Fruit fly (Drosophila melanogaster) whole organism, embryonic: ENCODE results near the gene CG5435.

ENCODE experiments used
- ATbp ChIP-seq: fragments of 200-800 bp; sonication (Bioruptor generic); optimal IDR thresholded peaks from 2 replicates; lab custom pipeline; 2017; ENCODE audit warnings: missing biosample characterization, mild to moderate bottlenecking, missing genetic modification characterization, missing genetic modification reagents
- B-H1 ChIP-seq: fragments of 200-800 bp; sonication (Bioruptor generic); IDR thresholded peaks from 3 replicates; pipeline ENCODE4 v1.3.6; 2022; ENCODE audit warnings: missing biosample characterization, missing genetic modification characterization
- BtbVII ChIP-seq: fragments of 200-800 bp; sonication (Bioruptor generic); optimal IDR thresholded peaks from 3 replicates; lab custom pipeline; 2017; ENCODE audit warnings: missing biosample characterization, mild to moderate bottlenecking, missing genetic modification characterization
- CG1024 ChIP-seq: fragments of 200-800 bp; sonication (Bioruptor generic); IDR thresholded peaks from 2 replicates; pipeline ENCODE4 v1.3.6; 2022; ENCODE audit warnings: missing biosample characterization, missing genetic modification characterization
- CG11398 ChIP-seq: fragments of 200-800 bp; sonication (Bioruptor generic); optimal IDR thresholded peaks from 2 replicates; lab custom pipeline; 2016; ENCODE audit warnings: missing biosample characterization, missing genetic modification characterization
- CG11504 ChIP-seq: fragments of 200-800 bp; sonication (Bioruptor generic); optimal IDR thresholded peaks from 3 replicates; lab custom pipeline; 2019; ENCODE audit warnings: missing biosample characterization, mild to moderate bottlenecking, missing genetic modification characterization, moderate library complexity
- CG12071 ChIP-seq: fragments of 200-800 bp; sonication (Bioruptor generic); optimal IDR thresholded peaks from 3 replicates; lab custom pipeline; 2018; ENCODE audit warnings: missing biosample characterization, mild to moderate bottlenecking, missing genetic modification characterization
- CG12299 ChIP-seq: fragments of 200-800 bp; sonication (Bioruptor generic); optimal IDR thresholded peaks from 2 replicates; lab custom pipeline; 2018; ENCODE audit warnings: missing biosample characterization, mild to moderate bottlenecking, missing genetic modification characterization
- CG17359 ChIP-seq: fragments of 200-800 bp; sonication (Bioruptor generic); optimal IDR thresholded peaks from 3 replicates; lab custom pipeline; 2018; ENCODE audit warnings: missing biosample characterization, mild to moderate bottlenecking, missing genetic modification characterization, moderate library complexity
- CG17385 ChIP-seq: fragments of 200-800 bp; sonication (Bioruptor generic); optimal IDR thresholded peaks from 3 replicates; lab custom pipeline; 2018; ENCODE audit warnings: missing biosample characterization, mild to moderate bottlenecking, missing genetic modification characterization
- CG17568 ChIP-seq: fragments of 200-800 bp; sonication (Bioruptor generic); optimal IDR thresholded peaks from 2 replicates; lab custom pipeline; 2018; ENCODE audit warnings: missing biosample characterization, mild to moderate bottlenecking, missing genetic modification characterization, moderate library complexity
- CG1792 ChIP-seq: fragments of 200-800 bp; sonication (Bioruptor generic); optimal IDR thresholded peaks from 2 replicates; lab custom pipeline; 2016; ENCODE audit warnings: missing biosample characterization, missing genetic modification characterization
- CG2712 ChIP-seq: fragments of 200-800 bp; optimal IDR thresholded peaks from 3 replicates; lab custom pipeline; 2019; ENCODE audit warnings: missing biosample characterization, mild to moderate bottlenecking, missing genetic modification characterization, moderate library complexity
- CG30403 ChIP-seq: fragments of 200-800 bp; sonication (Bioruptor generic); optimal IDR thresholded peaks from 3 replicates; lab custom pipeline; 2016; ENCODE audit warnings: missing biosample characterization, missing genetic modification characterization
- CG31224 ChIP-seq: fragments of 200-800 bp; sonication (Bioruptor generic); IDR thresholded peaks from 2 replicates; pipeline ENCODE4 v1.3.6; 2022; ENCODE audit warnings: missing biosample characterization, missing genetic modification characterization
- CG5180 ChIP-seq: fragments of 200-800 bp; sonication (Bioruptor generic); optimal IDR thresholded peaks from 3 replicates; lab custom pipeline; 2017; ENCODE audit warnings: missing biosample characterization, missing genetic modification characterization, mild to moderate bottlenecking, moderate library complexity, missing genetic modification reagents
- CG6683 ChIP-seq: fragments of 200-800 bp; sonication (Bioruptor generic); optimal IDR thresholded peaks from 2 replicates; lab custom pipeline; 2017; ENCODE audit warnings: missing biosample characterization, mild to moderate bottlenecking, missing genetic modification characterization, missing genetic modification reagents
- CG6854 ChIP-seq: fragments of 200-800 bp; sonication (Bioruptor generic); optimal IDR thresholded peaks from 3 replicates; lab custom pipeline; 2017; ENCODE audit warnings: missing biosample characterization, mild to moderate bottlenecking, missing genetic modification characterization
- CG7271 ChIP-seq: fragments of 200-800 bp; sonication (Bioruptor generic); optimal IDR thresholded peaks from 2 replicates; lab custom pipeline; 2018; ENCODE audit warnings: missing biosample characterization, mild to moderate bottlenecking, missing genetic modification characterization, moderate library complexity
- CG7786 ChIP-seq: fragments of 200-800 bp; sonication (Bioruptor generic); optimal IDR thresholded peaks from 2 replicates; lab custom pipeline; 2016; ENCODE audit warnings: missing biosample characterization, missing genetic modification characterization
- CG8944 ChIP-seq: fragments of 200-800 bp; sonication (Bioruptor generic); optimal IDR thresholded peaks from 3 replicates; lab custom pipeline; 2016; ENCODE audit warnings: missing biosample characterization, missing genetic modification characterization
- CHES-1-like ChIP-seq: fragments of 200-800 bp; sonication (Bioruptor generic); optimal IDR thresholded peaks from 2 replicates; lab custom pipeline; 2016; ENCODE audit warnings: missing biosample characterization, missing genetic modification characterization
- Fer3 ChIP-seq: fragments of 200-800 bp; sonication (Bioruptor generic); optimal IDR thresholded peaks from 2 replicates; lab custom pipeline; 2018; ENCODE audit warnings: missing biosample characterization, mild to moderate bottlenecking, missing genetic modification characterization, moderate library complexity
- Hey ChIP-seq: fragments of 200-800 bp; sonication (Bioruptor generic); optimal IDR thresholded peaks from 3 replicates; lab custom pipeline; 2018; ENCODE audit warnings: missing biosample characterization, mild to moderate bottlenecking, missing genetic modification characterization
- Hmr ChIP-seq: fragments of 200-800 bp; sonication (Bioruptor generic); optimal IDR thresholded peaks from 3 replicates; lab custom pipeline; 2017; ENCODE audit warnings: mild to moderate bottlenecking, missing biosample characterization, missing genetic modification reagents, missing genetic modification characterization
- Hr51 ChIP-seq, 2 experiments: fragments of 200-800 bp; sonication (Bioruptor generic); optimal IDR thresholded peaks; 2 replicates in 1 of 2; 3 replicates in 1 of 2; lab custom pipeline; 2016 to 2018; ENCODE audit warnings: missing biosample characterization in 2 of 2, missing genetic modification characterization in 2 of 2, mild to moderate bottlenecking in 1 of 2, moderate library complexity in 1 of 2
- Med ChIP-seq: fragments of 200-800 bp; sonication (Bioruptor generic); peaks from one replicate; lab custom pipeline; 2016; ENCODE audit warnings: missing biosample characterization, missing genetic modification characterization, mild to moderate bottlenecking, inconsistent platforms, moderate library complexity
- NC2β ChIP-seq: fragments of 200-800 bp; sonication (Bioruptor generic); optimal IDR thresholded peaks from 2 replicates; lab custom pipeline; 2016; ENCODE audit warnings: missing biosample characterization, missing genetic modification characterization
- PHDP ChIP-seq: fragments of 200-800 bp; sonication (Bioruptor generic); optimal IDR thresholded peaks from 3 replicates; lab custom pipeline; 2018; ENCODE audit warnings: missing biosample characterization, mild to moderate bottlenecking, missing genetic modification characterization, moderate library complexity
- Ptx1 ChIP-seq: fragments of 200-800 bp; sonication (Bioruptor generic); IDR thresholded peaks from 2 replicates; pipeline ENCODE4 v1.3.6; 2022; ENCODE audit warnings: missing biosample characterization, missing genetic modification characterization
- Sox100B ChIP-seq: fragments of 200-800 bp; sonication (Bioruptor generic); optimal IDR thresholded peaks from 3 replicates; lab custom pipeline; 2018; ENCODE audit warnings: missing biosample characterization, mild to moderate bottlenecking, missing genetic modification characterization
- ash1 ChIP-seq: fragments of 200-800 bp; sonication (Bioruptor generic); optimal IDR thresholded peaks from 2 replicates; lab custom pipeline; 2018; ENCODE audit warnings: missing biosample characterization, mild to moderate bottlenecking, missing genetic modification characterization
- bab2 ChIP-seq: fragments of 200-800 bp; sonication (Bioruptor generic); optimal IDR thresholded peaks from 2 replicates; lab custom pipeline; 2016; ENCODE audit warnings: missing biosample characterization, missing genetic modification characterization
- chinmo ChIP-seq: fragments of 200-800 bp; sonication (Bioruptor generic); IDR thresholded peaks from 4 replicates; pipeline ENCODE4 v1.3.6; 2022; ENCODE audit warnings: missing biosample characterization, missing genetic modification characterization; ENCODE audit not compliant: partially characterized antibody
- ci ChIP-seq: fragments of 200-800 bp; sonication (Bioruptor generic); IDR thresholded peaks from 3 replicates; pipeline ENCODE4 v1.3.6; 2022; ENCODE audit warnings: missing biosample characterization, missing genetic modification characterization
- ems ChIP-seq: fragments of 200-800 bp; sonication (Bioruptor generic); optimal IDR thresholded peaks from 3 replicates; lab custom pipeline; 2016; ENCODE audit warnings: missing biosample characterization, missing genetic modification characterization
- kay ChIP-seq: fragments of 200-800 bp; sonication (Bioruptor generic); optimal IDR thresholded peaks from 2 replicates; lab custom pipeline; 2016; ENCODE audit warnings: missing biosample characterization, missing genetic modification characterization
- kni ChIP-seq: fragments of 200-800 bp; sonication (Bioruptor generic); optimal IDR thresholded peaks from 3 replicates; lab custom pipeline; 2017; ENCODE audit warnings: mild to moderate bottlenecking, missing biosample characterization, missing genetic modification reagents, missing genetic modification characterization
- lab ChIP-seq: fragments of 200-800 bp; sonication (Bioruptor generic); optimal IDR thresholded peaks from 3 replicates; lab custom pipeline; 2017; ENCODE audit warnings: missing biosample characterization, missing genetic modification characterization, mild to moderate bottlenecking, moderate library complexity, missing genetic modification reagents
- lmd ChIP-seq: fragments of 200-800 bp; sonication (Bioruptor generic); IDR thresholded peaks from 2 replicates; pipeline ENCODE4 v1.3.6; 2022; ENCODE audit warnings: missing biosample characterization, missing genetic modification characterization
- odd ChIP-seq: fragments of 200-800 bp; sonication (Bioruptor generic); optimal IDR thresholded peaks from 2 replicates; lab custom pipeline; 2017; ENCODE audit warnings: missing biosample characterization, mild to moderate bottlenecking, missing genetic modification characterization
- pan ChIP-seq, 4 experiments: fragments of >200 bp in 3 of 4; fragments of 200-800 bp in 1 of 4; sonication (Bioruptor generic) in 1 of 4; optimal IDR thresholded peaks in 3 of 4; IDR thresholded peaks in 1 of 4; 2 replicates each; pipeline versions ENCODE4 v1.3.6 to Lab custom; 2017 to 2022; ENCODE audit warnings: missing biosample characterization in 2 of 4, missing genetic modification characterization in 2 of 4, mixed read lengths in 1 of 4
- schlank ChIP-seq: fragments of 200-800 bp; sonication (Bioruptor generic); optimal IDR thresholded peaks from 2 replicates; lab custom pipeline; 2018; ENCODE audit warnings: missing biosample characterization, mild to moderate bottlenecking, missing genetic modification characterization
- scrt ChIP-seq: fragments of 200-800 bp; sonication (Bioruptor generic); optimal IDR thresholded peaks from 2 replicates; lab custom pipeline; 2018; ENCODE audit warnings: missing biosample characterization, mild to moderate bottlenecking, missing genetic modification characterization, moderate library complexity
- sd ChIP-seq: fragments of 200-800 bp; sonication (Bioruptor generic); optimal IDR thresholded peaks from 3 replicates; lab custom pipeline; 2018; ENCODE audit warnings: missing biosample characterization, mild to moderate bottlenecking, missing genetic modification characterization, moderate library complexity
- sug ChIP-seq: fragments of 200-800 bp; optimal IDR thresholded peaks from 2 replicates; lab custom pipeline; 2019; ENCODE audit warnings: missing biosample characterization, mild to moderate bottlenecking, missing genetic modification characterization, moderate library complexity
- ttk ChIP-seq: fragments of 200-800 bp; sonication (Bioruptor generic); IDR thresholded peaks from 2 replicates; pipeline ENCODE4 v2.1.2; 2022; ENCODE audit warnings: missing biosample characterization, missing genetic modification characterization
- unpg ChIP-seq: fragments of 200-800 bp; sonication (Bioruptor generic); optimal IDR thresholded peaks from 3 replicates; lab custom pipeline; 2018; ENCODE audit warnings: missing biosample characterization, mild to moderate bottlenecking, missing genetic modification characterization, moderate library complexity
- wek ChIP-seq: fragments of 200-800 bp; sonication (Bioruptor generic); optimal IDR thresholded peaks from 3 replicates; lab custom pipeline; 2018; ENCODE audit warnings: missing biosample characterization, mild to moderate bottlenecking, missing genetic modification characterization, moderate library complexity

CG5435 gene

dm6 chr2L:12463037-12463436, 32.3 kb upstream of the CG5435 start (continued):
- TF ChIP-seq PHDP (tag; lab: Kevin White, UChicago) (peak; percentile 42), ttk (GFP tag; lab: Robert Waterston, UW) (no peak), CG8944 (GFP tag; lab: Kevin White, UChicago) (peak; percentile 11), Hr51 (GFP tag; optimal IDR thresholded peaks at IDR 0.05; lab: Kevin White, UChicago) (peak in 1 of 2 experiments; percentile 38), CG17568 (GFP tag; lab: Kevin White, UChicago) (peak; percentile 71), Fer3 (tag; lab: Kevin White, UChicago) (peak; percentile 35), sug (tag; lab: Kevin White, UChicago) (peak; percentile 65), CG7271 (tag; lab: Kevin White, UChicago) (peak; percentile 10), Hey (peak; percentile 1), kni (GFP tag; lab: Kevin White, UChicago) (peak; percentile 46), CG2712 (tag; lab: Kevin White, UChicago) (peak; percentile 8), lab (peak; percentile 53), lmd (GFP tag; lab: Robert Waterston, UW) (no peak), odd (peak; percentile 34), CG1024 (GFP tag; lab: Robert Waterston, UW) (0 out of 2 replicates have a peak, but pooled peaks have one; percentile 3), CG12299 (tag; lab: Kevin White, UChicago) (peak; percentile 4), CG7786 (GFP tag; lab: Kevin White, UChicago) (no peak), CG6683 (GFP tag; lab: Kevin White, UChicago) (peak; percentile 3), ash1 (peak; percentile 60), pan (optimal IDR thresholded peaks at IDR 0.05; lab: Kevin White, UChicago) (no peak), pan (GFP tag; optimal IDR thresholded peaks at IDR 0.05 in 1 of 2, IDR thresholded peaks at IDR 0.05 in 1 of 2) (peak in 1 of 2 experiments; percentile 36), CG1792 (GFP tag; lab: Kevin White, UChicago) (peak; percentile 16), CG11398 (GFP tag; lab: Kevin White, UChicago) (peak; percentile 5), CG31224 (no peak), CG17359 (peak; percentile 57), NC2β (GFP tag; lab: Kevin White, UChicago) (no peak), ems (GFP tag; lab: Kevin White, UChicago) (no peak), wek (GFP tag; lab: Kevin White, UChicago) (peak; percentile 69), unpg (GFP tag; lab: Kevin White, UChicago) (peak; percentile 19), CG17385 (GFP tag; lab: Kevin White, UChicago) (peak; percentile 17), ci (GFP tag; lab: Robert Waterston, UW) (peak; percentile 32; the same call in 1 of the 3 replicates), ATbp (GFP tag; lab: Kevin White, UChicago) (peak; percentile 65), BtbVII (peak; percentile 53), CG30403 (GFP tag; lab: Kevin White, UChicago) (no peak), CG11504 (tag; lab: Kevin White, UChicago) (peak; percentile 18), scrt (GFP tag; lab: Kevin White, UChicago) (peak; percentile 8), chinmo (GFP tag; lab: Robert Waterston, UW) (0 out of 4 replicates have a peak, but pooled peaks have one; percentile 68), kay (GFP tag; lab: Kevin White, UChicago) (peak; percentile 6), B-H1 (no peak), Med (GFP tag; lab: Kevin White, UChicago) (peak; percentile 79), bab2 (peak; percentile 48), CHES-1-like (no peak), Hmr (GFP tag; lab: Kevin White, UChicago) (peak; percentile 27), sd (tag; lab: Kevin White, UChicago) (peak; percentile 7), CG5180 (peak; percentile 7), Ptx1 (GFP tag; lab: Robert Waterston, UW) (0 out of 2 replicates have a peak, but pooled peaks have one; percentile 33), CG12071 (peak; percentile 66), Sox100B (GFP tag; lab: Kevin White, UChicago) (peak; percentile 40), schlank (tag; lab: Kevin White, UChicago) (peak; percentile 2), CG6854 (peak; percentile 6)
